Worm (Caenorhabditis elegans) whole organism, L2 larva: ENCODE results near the gene ppat-1.

Experiments used
- R02D3.7 ChIP-seq: fragments of 150-350 bp; optimal IDR thresholded peaks from 2 replicates; lab custom pipeline; 2014; ENCODE audit warnings: missing biosample characterization, missing genetic modification characterization
- ZK546.5 ChIP-seq: sonication (generic microtip); optimal IDR thresholded peaks from 2 replicates; lab custom pipeline; 2017; ENCODE audit warnings: missing biosample characterization, missing genetic modification characterization
- alr-1 ChIP-seq: fragments of 150-350 bp; optimal IDR thresholded peaks from 2 replicates; lab custom pipeline; 2014; ENCODE audit warnings: missing biosample characterization, missing genetic modification characterization
- aly-2 ChIP-seq: fragments of 150-350 bp; optimal IDR thresholded peaks from 2 replicates; lab custom pipeline; 2014; ENCODE audit warnings: missing biosample characterization, missing genetic modification characterization
- ceh-16 ChIP-seq: fragments of 150-350 bp; optimal IDR thresholded peaks from 2 replicates; lab custom pipeline; 2014; ENCODE audit warnings: missing biosample characterization, missing genetic modification characterization
- ceh-82 ChIP-seq: fragments of 150-350 bp; optimal IDR thresholded peaks from 2 replicates; lab custom pipeline; 2014; ENCODE audit warnings: missing biosample characterization, missing genetic modification characterization
- dmd-4 ChIP-seq: sonication (generic microtip); optimal IDR thresholded peaks from 2 replicates; lab custom pipeline; 2017; ENCODE audit warnings: missing biosample characterization, missing genetic modification characterization
- egl-27 ChIP-seq: sonication (generic microtip); optimal IDR thresholded peaks from 3 replicates; lab custom pipeline; 2017; ENCODE audit warnings: missing biosample characterization, missing genetic modification reagents, missing genetic modification characterization
- elt-1 ChIP-seq: fragments of 150-350 bp; optimal IDR thresholded peaks from 2 replicates; lab custom pipeline; 2014; ENCODE audit warnings: missing biosample characterization, missing genetic modification characterization
- elt-3 ChIP-seq: sonication (generic microtip); optimal IDR thresholded peaks from 2 replicates; lab custom pipeline; 2017; ENCODE audit warnings: missing biosample characterization, missing genetic modification characterization
- fos-1 ChIP-seq: fragments of 150-350 bp; optimal IDR thresholded peaks from 2 replicates; lab custom pipeline; 2014; ENCODE audit warnings: missing biosample characterization, missing genetic modification characterization
- gmeb-1 ChIP-seq: fragments of 150-350 bp; optimal IDR thresholded peaks from 2 replicates; lab custom pipeline; 2014; ENCODE audit warnings: missing biosample characterization, missing genetic modification characterization
- lin-13 ChIP-seq: fragments of 150-350 bp; optimal IDR thresholded peaks from 2 replicates; lab custom pipeline; 2014; ENCODE audit warnings: missing biosample characterization, missing genetic modification reagents, missing genetic modification characterization
- lin-39 ChIP-seq: fragments of 150-350 bp; optimal IDR thresholded peaks from 2 replicates; lab custom pipeline; 2014; ENCODE audit warnings: missing biosample characterization, missing genetic modification reagents, missing genetic modification characterization
- lsy-2 ChIP-seq, 2 experiments: fragments of 150-350 bp in 1 of 2; sonication (generic microtip) in 1 of 2; optimal IDR thresholded peaks; 2 replicates each; lab custom pipeline; 2014 to 2017; ENCODE audit warnings: missing biosample characterization in 2 of 2, missing genetic modification characterization in 2 of 2
- mab-5 ChIP-seq: fragments of 150-350 bp; optimal IDR thresholded peaks from 2 replicates; lab custom pipeline; 2014; ENCODE audit warnings: missing biosample characterization, missing genetic modification characterization
- mdl-1 ChIP-seq, 2 experiments: fragments of 150-350 bp in 1 of 2; sonication (generic microtip) in 1 of 2; optimal IDR thresholded peaks; 2 replicates each; lab custom pipeline; 2017; ENCODE audit warnings: missing biosample characterization in 2 of 2, missing genetic modification characterization in 2 of 2
- nhr-12 ChIP-seq: fragments of 150-350 bp; optimal IDR thresholded peaks from 2 replicates; lab custom pipeline; 2014; ENCODE audit warnings: missing biosample characterization, missing genetic modification characterization
- nhr-21 ChIP-seq: fragments of 150-350 bp; optimal IDR thresholded peaks from 2 replicates; lab custom pipeline; 2014; ENCODE audit warnings: missing biosample characterization, missing genetic modification characterization
- nhr-23 ChIP-seq: fragments of 150-350 bp; optimal IDR thresholded peaks from 2 replicates; lab custom pipeline; 2014; ENCODE audit warnings: missing biosample characterization, missing genetic modification reagents, missing genetic modification characterization
- nhr-237 ChIP-seq: fragments of 150-350 bp; optimal IDR thresholded peaks from 2 replicates; lab custom pipeline; 2014; ENCODE audit warnings: missing biosample characterization, missing genetic modification characterization
- nhr-25 ChIP-seq: fragments of 150-350 bp; sonication (generic microtip); optimal IDR thresholded peaks from 3 replicates; lab custom pipeline; 2014; ENCODE audit warnings: missing biosample characterization, missing genetic modification characterization
- nhr-77 ChIP-seq: fragments of 150-350 bp; optimal IDR thresholded peaks from 2 replicates; lab custom pipeline; 2014; ENCODE audit warnings: missing biosample characterization, missing genetic modification characterization
- peb-1 ChIP-seq: fragments of 150-350 bp; optimal IDR thresholded peaks from 2 replicates; lab custom pipeline; 2014; ENCODE audit warnings: missing biosample characterization, missing genetic modification characterization
- sma-3 ChIP-seq: sonication (generic microtip); optimal IDR thresholded peaks from 2 replicates; lab custom pipeline; 2016; ENCODE audit warnings: missing genetic modification reagents, missing genetic modification characterization, missing compliant biosample characterization
- snpc-4 ChIP-seq: fragments of 150-350 bp; optimal IDR thresholded peaks from 2 replicates; lab custom pipeline; 2014; ENCODE audit warnings: missing biosample characterization, missing genetic modification characterization
- unc-39 ChIP-seq: fragments of 150-350 bp; optimal IDR thresholded peaks from 2 replicates; lab custom pipeline; 2014; ENCODE audit warnings: missing biosample characterization, missing genetic modification characterization
- unc-55 ChIP-seq: fragments of 150-350 bp; sonication (generic microtip); optimal IDR thresholded peaks from 3 replicates; lab custom pipeline; 2014; ENCODE audit warnings: missing biosample characterization, missing genetic modification reagents, missing genetic modification characterization
- unc-62 ChIP-seq: fragments of 150-350 bp; optimal IDR thresholded peaks from 2 replicates; lab custom pipeline; 2014; ENCODE audit warnings: missing biosample characterization, missing genetic modification reagents, missing genetic modification characterization
- zag-1 ChIP-seq: fragments of 150-350 bp; optimal IDR thresholded peaks from 2 replicates; lab custom pipeline; 2014; ENCODE audit warnings: missing biosample characterization, missing genetic modification characterization
- ztf-1 ChIP-seq: fragments of 200-800 bp; sonication (Bioruptor generic); conservative IDR thresholded peaks from 2 replicates; pipeline ENCODE4 v1.3.6; 2022; ENCODE audit warnings: missing genetic modification characterization, missing compliant biosample characterization
- ztf-11 ChIP-seq: sonication (generic microtip); optimal IDR thresholded peaks from 2 replicates; lab custom pipeline; 2017; ENCODE audit warnings: missing biosample characterization, missing genetic modification characterization
- ztf-4 ChIP-seq: fragments of 150-350 bp; optimal IDR thresholded peaks from 2 replicates; lab custom pipeline; 2014; ENCODE audit warnings: missing biosample characterization, missing genetic modification characterization

ppat-1 gene

DNA sequence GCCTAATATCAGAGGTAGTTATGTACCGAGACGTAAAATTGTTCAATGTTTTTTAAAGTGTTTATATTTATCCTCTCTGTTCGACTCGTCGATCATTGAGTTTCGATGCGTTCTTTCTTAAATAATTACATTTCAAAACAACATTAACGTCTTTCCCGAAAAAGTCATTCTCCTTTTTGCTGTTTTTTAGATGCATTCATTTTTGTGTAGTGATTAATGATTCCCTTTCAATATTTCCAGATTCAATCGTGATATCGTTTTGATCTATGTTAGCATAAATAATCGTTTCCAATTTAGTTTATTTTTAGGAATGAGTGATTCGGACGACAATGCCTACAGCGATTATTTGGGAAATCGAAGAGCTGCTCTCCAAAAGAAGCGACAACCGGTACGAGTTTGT is 4.6 kb downstream of the ppat-1 start, which contains the start of gene T04A8.8:
Gene T04A8.8, plus strand, starts transcription at position 301 of the 400 bp plus-strand sequence.
- TF ChIP-seq unc-39 (tag; lab: Kevin White, UChicago) (no peak), alr-1 (tag; lab: Kevin White, UChicago) (no peak), ceh-16 (tag; lab: Kevin White, UChicago) (no peak), sma-3 (GFP tag; lab: Kevin White, UChicago) (no peak), nhr-25 (tag; lab: Kevin White, UChicago) (no peak), elt-3 (tag; lab: Kevin White, UChicago) (no peak), ZK546.5 (tag; lab: Kevin White, UChicago) (no peak), ztf-1 (GFP tag; lab: Robert Waterston, UW) (no peak), lsy-2 (tag; optimal IDR thresholded peaks at IDR 0.05; lab: Kevin White, UChicago) (no peak), zag-1 (no peak), fos-1 (no peak)

ce11 chrIII:4695057-4695456 is 6.0 kb downstream of the ppat-1 start, which contains the start of gene T04A8.7:
Gene T04A8.7, plus strand, starts transcription at chrIII:4695357.
- no peak for TF ChIP-seq nhr-23 (tag; lab: Kevin White, UChicago)
- TF ChIP-seq ztf-4, result no peak
- TF ChIP-seq aly-2 (tag; lab: Kevin White, UChicago), result no peak
- no peak for TF ChIP-seq unc-55 (GFP tag; lab: Kevin White, UChicago)
- no peak for TF ChIP-seq snpc-4 (tag; lab: Kevin White, UChicago)
- no peak for TF ChIP-seq lin-39 (tag; lab: Kevin White, UChicago)
- no peak for TF ChIP-seq nhr-12 (tag; lab: Kevin White, UChicago)
- no peak for TF ChIP-seq elt-3 (tag; lab: Kevin White, UChicago)
- TF ChIP-seq dmd-4 (tag; lab: Kevin White, UChicago), result no peak
- TF ChIP-seq ztf-1 (GFP tag; lab: Robert Waterston, UW), result no peak
- no peak for TF ChIP-seq nhr-25 (tag; lab: Kevin White, UChicago)
- no peak for TF ChIP-seq unc-62 (GFP tag; lab: Kevin White, UChicago)
- TF ChIP-seq, all 48 proteins: peak for 0

DNA sequence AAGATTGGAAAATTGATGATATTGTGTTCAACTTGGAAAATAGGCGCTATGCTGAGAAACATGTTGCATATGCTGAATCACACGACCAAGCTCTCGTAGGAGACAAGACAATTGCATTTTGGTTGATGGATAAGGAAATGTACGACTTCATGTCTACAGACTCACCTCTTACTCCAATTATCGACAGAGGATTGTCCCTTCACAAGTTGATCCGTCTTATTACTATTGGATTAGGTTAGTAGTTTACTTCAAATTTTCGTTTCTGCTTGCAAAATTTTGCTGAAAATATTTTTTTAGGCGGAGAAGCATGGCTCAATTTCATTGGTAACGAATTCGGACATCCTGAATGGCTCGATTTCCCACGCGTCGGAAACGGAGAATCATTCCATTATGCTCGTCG is 7.8 kb downstream of the ppat-1 start:
- TF ChIP-seq nhr-237, result no peak
- no peak for TF ChIP-seq peb-1 (tag; lab: Kevin White, UChicago)
- TF ChIP-seq nhr-77 (tag; lab: Kevin White, UChicago), result no peak
- no peak for TF ChIP-seq ztf-1 (GFP tag; lab: Robert Waterston, UW)
- no peak for TF ChIP-seq unc-62 (GFP tag; lab: Kevin White, UChicago)
- TF ChIP-seq, all 48 proteins: peak for 0

- no peak for TF ChIP-seq sma-3 (GFP tag; lab: Kevin White, UChicago)
- no peak for TF ChIP-seq alr-1 (tag; lab: Kevin White, UChicago)
- no peak for TF ChIP-seq gmeb-1
- no peak for TF ChIP-seq ztf-1 (GFP tag; lab: Robert Waterston, UW)
- no peak for TF ChIP-seq unc-55 (GFP tag; lab: Kevin White, UChicago)
- TF ChIP-seq lin-13 (GFP tag; lab: Kevin White, UChicago), result no peak
- TF ChIP-seq lin-39 (tag; lab: Kevin White, UChicago), result no peak
- no peak for TF ChIP-seq ztf-11
- TF ChIP-seq unc-62 (GFP tag; lab: Kevin White, UChicago), result no peak
Observed at ce11 chrIII:4697819-4698218, 8.7 kb downstream of the ppat-1 start, which contains the start of gene dnj-18. Gene dnj-18, plus strand, starts transcription at chrIII:4698119.

DNA sequence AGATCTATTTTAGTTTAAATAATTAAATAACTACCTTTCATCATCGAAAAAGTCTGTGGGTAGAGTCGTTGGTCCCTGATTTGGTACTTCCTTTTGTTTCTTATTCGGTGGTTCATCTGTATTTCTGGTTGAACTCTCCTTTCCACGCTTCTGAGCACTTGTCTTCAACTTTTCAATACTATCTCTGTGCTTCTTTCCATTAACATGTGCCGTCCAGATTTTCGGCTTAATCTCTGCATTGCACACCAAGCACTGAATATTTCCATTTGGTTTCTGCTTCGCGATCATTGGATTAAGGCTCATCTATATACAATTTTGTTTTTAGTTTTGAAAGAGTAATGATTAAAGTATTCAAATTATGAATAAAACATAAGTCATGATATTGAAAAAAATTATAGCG is 10.8 kb downstream of the ppat-1 start, which contains the start of gene sel-13:
Gene sel-13, minus strand, starts transcription at position 303 of the 400 bp plus-strand sequence.
- TF ChIP-seq nhr-25 (tag; lab: Kevin White, UChicago) (no peak), nhr-21 (tag; lab: Kevin White, UChicago) (no peak), ztf-11 (no peak), snpc-4 (tag; lab: Kevin White, UChicago) (no peak), elt-1 (no peak), zag-1 (no peak), egl-27 (no peak), mdl-1 (tag; optimal IDR thresholded peaks at IDR 0.05; lab: Kevin White, UChicago) (no peak), ZK546.5 (tag; lab: Kevin White, UChicago) (no peak), R02D3.7 (no peak), lin-39 (tag; lab: Kevin White, UChicago) (no peak), lsy-2 (tag; optimal IDR thresholded peaks at IDR 0.05; lab: Kevin White, UChicago) (no peak), mab-5 (no peak), ceh-82 (tag; lab: Kevin White, UChicago) (no peak), elt-3 (tag; lab: Kevin White, UChicago) (no peak), ceh-16 (tag; lab: Kevin White, UChicago) (no peak), nhr-12 (tag; lab: Kevin White, UChicago) (no peak), nhr-23 (tag; lab: Kevin White, UChicago) (no peak)
